Fruit fly (Drosophila melanogaster): ENCODE results near the gene Trmt61.

The Trmt61 gene

dm6 chr3R:26098502-26099210, 39.4 kb downstream of the Trmt61 start, which contains the start of gene dysf (continued):
- TF ChIP-seq ara (GFP tag; IDR thresholded peaks at IDR 0.05) (peak; percentile 40; the same call in 1 of the 2 replicates), CG10147 (GFP tag; optimal IDR thresholded peaks at IDR 0.05) (peak; percentile 46), CG12942 (GFP tag; optimal IDR thresholded peaks at IDR 0.05) (peak; percentile 40), CG2116 (GFP tag; optimal IDR thresholded peaks at IDR 0.05) (peak; percentile 16), bsh (GFP tag; optimal IDR thresholded peaks at IDR 0.05) (peak; percentile 2 to 60), Fer2 (tag; optimal IDR thresholded peaks at IDR 0.05) (peak; percentile 14), ttk (GFP tag; IDR thresholded peaks at IDR 0.05) (peak; percentile 67), CG32532 (GFP tag; IDR thresholded peaks at IDR 0.05) (peak; percentile 56), Oli (tag; optimal IDR thresholded peaks at IDR 0.05) (peak; percentile 76), Pdp1 (GFP tag; optimal IDR thresholded peaks at IDR 0.05) (no peak), HLH4C (GFP tag; IDR thresholded peaks at IDR 0.05; ENCODE audit: partially characterized antibody) (no peak), lab (GFP tag; optimal IDR thresholded peaks at IDR 0.05) (peak; percentile 31), CG13775 (GFP tag; optimal IDR thresholded peaks at IDR 0.05) (peak; percentile 71), CG11398 (GFP tag; optimal IDR thresholded peaks at IDR 0.05) (no peak), ci (GFP tag; IDR thresholded peaks at IDR 0.05) (no peak), CG1603 (tag; optimal IDR thresholded peaks at IDR 0.05) (no peak), dysf (GFP tag; IDR thresholded peaks at IDR 0.05) (peak; percentile 89), Deaf1 (tag; optimal IDR thresholded peaks at IDR 0.05) (peak; percentile 59), cato (GFP tag; optimal IDR thresholded peaks at IDR 0.05; ENCODE audit: borderline replicate concordance) (peak; percentile 13), scrt (GFP tag; optimal IDR thresholded peaks at IDR 0.05) (peak; percentile 23), lola (GFP tag; optimal IDR thresholded peaks at IDR 0.05) (peak in 1 of 3 experiments; percentile 89), tap (tag; optimal IDR thresholded peaks at IDR 0.05) (peak; percentile 35), danr (GFP tag; IDR thresholded peaks at IDR 0.05) (peak; percentile 40; the same call in 1 of the 2 replicates), CoRest (tag; optimal IDR thresholded peaks at IDR 0.05) (peak; percentile 89), ewg (GFP tag; optimal IDR thresholded peaks at IDR 0.05) (peak; percentile 3), CG8924 (tag; optimal IDR thresholded peaks at IDR 0.05) (peak; percentile 88), trh (GFP tag; optimal IDR thresholded peaks at IDR 0.05) (no peak), peb (GFP tag; IDR thresholded peaks at IDR 0.05) (peak; percentile 22; the same call in 1 of the 2 replicates), lmd (GFP tag; IDR thresholded peaks at IDR 0.05) (peak; percentile 38), CG17328 (GFP tag; IDR thresholded peaks at IDR 0.05) (peak; percentile 40; the same call in 1 of the 2 replicates), Rfx (GFP tag; IDR thresholded peaks at IDR 0.05) (no peak), en (GFP tag; optimal IDR thresholded peaks at IDR 0.05) (no peak), org-1 (GFP tag; optimal IDR thresholded peaks at IDR 0.05) (no peak), esg (GFP tag; conservative IDR thresholded peaks at IDR 0.05) (0 out of 2 replicates have a peak, but pooled peaks have one; percentile 8), sob (GFP tag; IDR thresholded peaks at IDR 0.05) (0 out of 2 replicates have a peak, but pooled peaks have one; percentile 25), CG12155 (GFP tag; optimal IDR thresholded peaks at IDR 0.05) (peak; percentile 26), CG17829 (tag; optimal IDR thresholded peaks at IDR 0.05) (peak; percentile 85), Sox100B (GFP tag; optimal IDR thresholded peaks at IDR 0.05) (peak; percentile 85), CG18619 (GFP tag; optimal IDR thresholded peaks at IDR 0.05) (peak; percentile 68), CG10209 (GFP tag; optimal IDR thresholded peaks at IDR 0.05) (peak; percentile 72), tio (GFP tag; optimal IDR thresholded peaks at IDR 0.05) (peak; percentile 22), CG9727 (GFP tag; optimal IDR thresholded peaks at IDR 0.05) (peak; percentile 88), CG10654 (GFP tag; optimal IDR thresholded peaks at IDR 0.05) (peak; percentile 40), Dref (GFP tag; IDR thresholded peaks at IDR 0.05) (no peak), Hr3 (GFP tag; optimal IDR thresholded peaks at IDR 0.05) (peak; percentile 77), gcm (GFP tag; optimal IDR thresholded peaks at IDR 0.05) (peak; percentile 65), CG11504 (tag; optimal IDR thresholded peaks at IDR 0.05) (peak; percentile 86), slbo (GFP tag; IDR thresholded peaks at IDR 0.05) (peak; percentile 59)
